Worm (Caenorhabditis elegans) whole organism, L4 larva: ENCODE data around the gene msh-5.

Experiments
- daf-12 ChIP-seq: fragments of 150-350 bp; optimal IDR thresholded peaks from 2 replicates; lab custom pipeline; 2014; ENCODE audit warnings: missing biosample characterization, missing genetic modification reagents, missing genetic modification characterization
- lin-13 ChIP-seq: fragments of 150-350 bp; optimal IDR thresholded peaks from 2 replicates; lab custom pipeline; 2014; ENCODE audit warnings: missing biosample characterization, missing genetic modification reagents, missing genetic modification characterization
- unc-39 ChIP-seq: sonication (generic microtip); optimal IDR thresholded peaks from 2 replicates; lab custom pipeline; 2017; ENCODE audit warnings: missing biosample characterization, missing genetic modification characterization

- no peak for TF ChIP-seq lin-13 (GFP tag; lab: Kevin White, UChicago)
- no peak for TF ChIP-seq unc-39 (tag; lab: Kevin White, UChicago)
- no peak for TF ChIP-seq daf-12 (tag; lab: Kevin White, UChicago)
These were observed 34.4 kb downstream of the msh-5 start, which contains the start of gene F58D2.2 for ce11 chrIV:13189467-13189866.
